Fruit fly (Drosophila melanogaster) whole organism, pupa: Measurements from ENCODE around the gene CG2701.

Experiments
- CG10348 ChIP-seq: fragments of 200-800 bp; sonication (Bioruptor generic); IDR thresholded peaks from 2 replicates; pipeline ENCODE4 v1.3.6; 2022; ENCODE audit warnings: missing biosample characterization, missing genetic modification characterization
- CG12605 ChIP-seq: fragments of 200-800 bp; sonication (Bioruptor generic); IDR thresholded peaks from 2 replicates; pipeline ENCODE4 v1.3.6; 2022; ENCODE audit warnings: missing biosample characterization, missing genetic modification characterization
- CG15710 ChIP-seq: fragments of 200-800 bp; sonication (Bioruptor generic); optimal IDR thresholded peaks from 2 replicates; lab custom pipeline; 2018; ENCODE audit warnings: missing biosample characterization, mild to moderate bottlenecking, missing genetic modification characterization, moderate library complexity
- CG17806 ChIP-seq: fragments of 200-800 bp; sonication (Bioruptor generic); optimal IDR thresholded peaks from 2 replicates; lab custom pipeline; 2018; ENCODE audit warnings: missing biosample characterization, mild to moderate bottlenecking, missing genetic modification characterization, moderate library complexity
- CG34367 ChIP-seq: fragments of 200-800 bp; sonication (Bioruptor generic); optimal IDR thresholded peaks from 2 replicates; lab custom pipeline; 2018; ENCODE audit warnings: missing biosample characterization, mild to moderate bottlenecking, missing genetic modification characterization
- CG4496 ChIP-seq: fragments of 200-800 bp; sonication (Bioruptor generic); IDR thresholded peaks from 3 replicates; pipeline ENCODE4 v1.3.6; 2022; ENCODE audit warnings: missing biosample characterization, missing genetic modification characterization
- CG8159 ChIP-seq: fragments of 200-800 bp; sonication (Bioruptor generic); optimal IDR thresholded peaks from 3 replicates; lab custom pipeline; 2018; ENCODE audit warnings: missing biosample characterization, mild to moderate bottlenecking, missing genetic modification characterization, moderate library complexity
- CG8301 ChIP-seq: fragments of 200-800 bp; sonication (Bioruptor generic); optimal IDR thresholded peaks from 2 replicates; lab custom pipeline; 2018; ENCODE audit warnings: missing biosample characterization, mild to moderate bottlenecking, missing genetic modification characterization
- CG9948 ChIP-seq: fragments of 200-800 bp; sonication (Bioruptor generic); optimal IDR thresholded peaks from 2 replicates; lab custom pipeline; 2018; ENCODE audit warnings: missing biosample characterization, mild to moderate bottlenecking, missing genetic modification characterization, moderate library complexity
- D1 ChIP-seq: fragments of 200-800 bp; sonication (Bioruptor generic); optimal IDR thresholded peaks from 2 replicates; lab custom pipeline; 2018; ENCODE audit warnings: missing biosample characterization, mild to moderate bottlenecking, missing genetic modification characterization, moderate library complexity
- Ets98B ChIP-seq: fragments of 200-800 bp; sonication (Bioruptor generic); IDR thresholded peaks from 2 replicates; pipeline ENCODE4 v1.3.6; 2022; ENCODE audit warnings: missing biosample characterization, missing genetic modification characterization
- Pif1B ChIP-seq: fragments of 200-800 bp; sonication (Bioruptor generic); optimal IDR thresholded peaks from 3 replicates; lab custom pipeline; 2016; ENCODE audit warnings: missing biosample characterization, missing genetic modification characterization
- fd96Ca ChIP-seq: fragments of 200-800 bp; sonication (Bioruptor generic); IDR thresholded peaks from 3 replicates; pipeline ENCODE4 v1.3.6; 2022; ENCODE audit warnings: missing biosample characterization, missing genetic modification characterization
- rn ChIP-seq: fragments of 200-800 bp; sonication (Bioruptor generic); IDR thresholded peaks from 2 replicates; pipeline ENCODE4 v1.3.6; 2022; ENCODE audit warnings: missing biosample characterization, missing genetic modification characterization

dm6 chrX:2742067-2742466, 21.9 kb upstream of the CG2701 start:
- TF ChIP-seq rn (GFP tag; lab: Robert Waterston, UW) (no peak), fd96Ca (GFP tag; lab: Robert Waterston, UW) (no peak), CG9948 (tag; lab: Kevin White, UChicago) (peak; percentile 8), CG8159 (tag; lab: Kevin White, UChicago) (peak; percentile 12), Pif1B (GFP tag; lab: Kevin White, UChicago) (peak; percentile 55), CG10348 (no peak), CG4496 (GFP tag; lab: Robert Waterston, UW) (peak; percentile 59; the same call in 2 of the 3 replicates), CG17806 (tag; lab: Kevin White, UChicago) (no peak), Ets98B (GFP tag; lab: Robert Waterston, UW) (peak; percentile 62; the same call in 1 of the 2 replicates), CG8301 (tag; lab: Kevin White, UChicago) (peak; percentile 3), D1 (no peak), CG34367 (tag; lab: Kevin White, UChicago) (peak; percentile 30), CG12605 (GFP tag; lab: Robert Waterston, UW) (peak; percentile 85), CG15710 (tag; lab: Kevin White, UChicago) (peak; percentile 41)
